Fruit fly (Drosophila melanogaster) whole organism, embryonic: ENCODE data around the gene Ldsdh1.

ENCODE experiments used
- Ada2b ChIP-seq: fragments of 200-800 bp; sonication (Bioruptor generic); IDR thresholded peaks from 2 replicates; pipeline ENCODE4 v1.3.6; 2022; ENCODE audit warnings: missing biosample characterization, missing genetic modification characterization
- Atf-2 ChIP-seq: fragments of 200-800 bp; sonication (Bioruptor generic); optimal IDR thresholded peaks from 2 replicates; lab custom pipeline; 2016; ENCODE audit warnings: missing biosample characterization, missing genetic modification characterization
- B-H1 ChIP-seq: fragments of 200-800 bp; sonication (Bioruptor generic); IDR thresholded peaks from 3 replicates; pipeline ENCODE4 v1.3.6; 2022; ENCODE audit warnings: missing biosample characterization, missing genetic modification characterization
- CG11723 ChIP-seq: fragments of 200-800 bp; sonication (Bioruptor generic); optimal IDR thresholded peaks from 2 replicates; lab custom pipeline; 2017; ENCODE audit warnings: missing biosample characterization, mild to moderate bottlenecking, missing genetic modification characterization
- CG12236 ChIP-seq: fragments of 200-800 bp; sonication (Bioruptor generic); optimal IDR thresholded peaks from 2 replicates; lab custom pipeline; 2016; ENCODE audit warnings: missing biosample characterization, missing genetic modification characterization
- CG13775 ChIP-seq: fragments of 200-800 bp; sonication (Bioruptor generic); optimal IDR thresholded peaks from 3 replicates; lab custom pipeline; 2017; ENCODE audit warnings: missing biosample characterization, mild to moderate bottlenecking, missing genetic modification characterization
- CG14441 ChIP-seq: fragments of 200-800 bp; sonication (Bioruptor generic); IDR thresholded peaks from 2 replicates; pipeline ENCODE4 v1.3.6; 2022; ENCODE audit warnings: missing biosample characterization, missing genetic modification characterization
- CG15514 ChIP-seq: fragments of 200-800 bp; sonication (Bioruptor generic); optimal IDR thresholded peaks from 3 replicates; lab custom pipeline; 2017; ENCODE audit warnings: missing biosample characterization, missing genetic modification characterization, mild to moderate bottlenecking, moderate library complexity, missing genetic modification reagents
- CG15696 ChIP-seq: fragments of 200-800 bp; sonication (Bioruptor generic); optimal IDR thresholded peaks from 2 replicates; lab custom pipeline; 2019; ENCODE audit warnings: missing biosample characterization, mild to moderate bottlenecking, missing genetic modification characterization, moderate library complexity
- CG16815 ChIP-seq: fragments of 200-800 bp; sonication (Bioruptor generic); optimal IDR thresholded peaks from 3 replicates; lab custom pipeline; 2017; ENCODE audit warnings: missing biosample characterization, mild to moderate bottlenecking, missing genetic modification characterization
- CG33213 ChIP-seq: fragments of 200-800 bp; sonication (Bioruptor generic); optimal IDR thresholded peaks from 3 replicates; lab custom pipeline; 2016; ENCODE audit warnings: missing biosample characterization, missing genetic modification characterization
- CG4404 ChIP-seq: fragments of 200-800 bp; sonication (Bioruptor generic); IDR thresholded peaks from 2 replicates; pipeline ENCODE4 v1.3.6; 2022; ENCODE audit warnings: missing biosample characterization, missing genetic modification characterization
- CG8281 ChIP-seq: fragments of 200-800 bp; sonication (Bioruptor generic); optimal IDR thresholded peaks from 2 replicates; lab custom pipeline; 2018; ENCODE audit warnings: missing biosample characterization, mild to moderate bottlenecking, missing genetic modification characterization, moderate library complexity
- CG9932 ChIP-seq: fragments of 200-800 bp; sonication (Bioruptor generic); IDR thresholded peaks from 2 replicates; pipeline ENCODE4 v1.3.6; 2022; ENCODE audit warnings: missing biosample characterization, missing genetic modification characterization
- D ChIP-seq, 2 experiments: fragments of 200-800 bp in 1 of 2; fragments of >200 bp in 1 of 2; sonication (Bioruptor generic) in 1 of 2; optimal IDR thresholded peaks; 2 replicates in 1 of 2; 3 replicates in 1 of 2; lab custom pipeline; 2017; ENCODE audit warnings: mild to moderate bottlenecking in 1 of 2, missing biosample characterization in 1 of 2, missing genetic modification characterization in 1 of 2, missing genetic modification reagents in 1 of 2
- Doc3 ChIP-seq: fragments of 200-800 bp; sonication (Bioruptor generic); IDR thresholded peaks from 3 replicates; pipeline ENCODE4 v1.3.6; 2022; ENCODE audit warnings: missing biosample characterization, missing genetic modification characterization; ENCODE audit not compliant: partially characterized antibody
- Dp ChIP-seq: fragments of 200-800 bp; sonication (Bioruptor generic); optimal IDR thresholded peaks from 2 replicates; lab custom pipeline; 2018; ENCODE audit warnings: missing biosample characterization, mild to moderate bottlenecking, missing genetic modification characterization, moderate library complexity
- Hand ChIP-seq: fragments of 200-800 bp; sonication (Bioruptor generic); optimal IDR thresholded peaks from 2 replicates; lab custom pipeline; 2017; ENCODE audit warnings: mild to moderate bottlenecking, missing biosample characterization, missing genetic modification reagents, missing genetic modification characterization
- Hr39 ChIP-seq: fragments of >200 bp; optimal IDR thresholded peaks from 2 replicates; lab custom pipeline; 2017
- Hsf ChIP-seq: fragments of 200-800 bp; sonication (Bioruptor generic); optimal IDR thresholded peaks from 3 replicates; lab custom pipeline; 2016; ENCODE audit warnings: missing biosample characterization, missing genetic modification characterization
- Meics ChIP-seq: fragments of 200-800 bp; sonication (Bioruptor generic); optimal IDR thresholded peaks from 2 replicates; lab custom pipeline; 2017; ENCODE audit warnings: missing biosample characterization, mild to moderate bottlenecking, missing genetic modification characterization
- Nf-YC ChIP-seq: fragments of 200-800 bp; optimal IDR thresholded peaks from 3 replicates; lab custom pipeline; 2019; ENCODE audit warnings: missing biosample characterization, mild to moderate bottlenecking, missing genetic modification characterization, moderate library complexity
- Ravus ChIP-seq: fragments of 200-800 bp; sonication (Bioruptor generic); IDR thresholded peaks from 2 replicates; pipeline ENCODE4 v1.3.6; 2022; ENCODE audit warnings: missing biosample characterization, missing genetic modification characterization
- Spps ChIP-seq: fragments of 200-800 bp; sonication (Bioruptor generic); optimal IDR thresholded peaks from 2 replicates; lab custom pipeline; 2018; ENCODE audit warnings: missing biosample characterization, mild to moderate bottlenecking, missing genetic modification characterization
- Ssrp ChIP-seq: fragments of 200-800 bp; sonication (Bioruptor generic); optimal IDR thresholded peaks from 2 replicates; lab custom pipeline; 2018; ENCODE audit warnings: missing biosample characterization, mild to moderate bottlenecking, missing genetic modification characterization, moderate library complexity
- Xbp1 ChIP-seq: fragments of 200-800 bp; sonication (Bioruptor generic); optimal IDR thresholded peaks from 3 replicates; lab custom pipeline; 2016; ENCODE audit warnings: missing biosample characterization, mild to moderate bottlenecking, missing genetic modification characterization
- cas ChIP-seq: fragments of 200-800 bp; sonication (Bioruptor generic); IDR thresholded peaks from 2 replicates; pipeline ENCODE4 v1.3.6; 2022; ENCODE audit warnings: missing biosample characterization, missing genetic modification characterization
- crp ChIP-seq, 2 experiments: fragments of 200-800 bp; sonication (Bioruptor generic); optimal IDR thresholded peaks; 2 replicates in 1 of 2; 3 replicates in 1 of 2; lab custom pipeline; 2017; ENCODE audit warnings: missing biosample characterization in 2 of 2, missing genetic modification characterization in 2 of 2, mild to moderate bottlenecking in 1 of 2, moderate library complexity in 1 of 2
- dati ChIP-seq: fragments of 200-800 bp; sonication (Bioruptor generic); IDR thresholded peaks from 2 replicates; pipeline ENCODE4 v1.3.6; 2022; ENCODE audit warnings: missing biosample characterization, missing genetic modification characterization
- eyg ChIP-seq: fragments of 200-800 bp; sonication (Bioruptor generic); optimal IDR thresholded peaks from 3 replicates; lab custom pipeline; 2016; ENCODE audit warnings: missing biosample characterization, missing genetic modification characterization
- fd3F ChIP-seq: fragments of 200-800 bp; sonication (Bioruptor generic); optimal IDR thresholded peaks from 2 replicates; lab custom pipeline; 2018; ENCODE audit warnings: missing biosample characterization, mild to moderate bottlenecking, missing genetic modification characterization, moderate library complexity
- gem ChIP-seq: fragments of 200-800 bp; sonication (Bioruptor generic); optimal IDR thresholded peaks from 2 replicates; lab custom pipeline; 2019; ENCODE audit warnings: missing biosample characterization, mild to moderate bottlenecking, missing genetic modification characterization, moderate library complexity
- gfzf ChIP-seq: fragments of 200-800 bp; sonication (Bioruptor generic); optimal IDR thresholded peaks from 2 replicates; lab custom pipeline; 2016; ENCODE audit warnings: missing biosample characterization, mild to moderate bottlenecking, missing genetic modification characterization, moderate library complexity
- hkb ChIP-seq, 2 experiments: fragments of 200-800 bp in 1 of 2; fragments of >200 bp in 1 of 2; sonication (Bioruptor generic) in 1 of 2; IDR thresholded peaks in 1 of 2; optimal IDR thresholded peaks in 1 of 2; 2 replicates each; pipeline versions ENCODE4 v1.3.6 to Lab custom; 2017 to 2022; ENCODE audit warnings: missing biosample characterization in 1 of 2, missing genetic modification characterization in 1 of 2
- lbe ChIP-seq: fragments of 200-800 bp; sonication (Bioruptor generic); optimal IDR thresholded peaks from 2 replicates; lab custom pipeline; 2016; ENCODE audit warnings: missing biosample characterization, mild to moderate bottlenecking, missing genetic modification characterization
- lmd ChIP-seq: fragments of 200-800 bp; sonication (Bioruptor generic); IDR thresholded peaks from 2 replicates; pipeline ENCODE4 v1.3.6; 2022; ENCODE audit warnings: missing biosample characterization, missing genetic modification characterization
- maf-S ChIP-seq: fragments of 200-800 bp; sonication (Bioruptor generic); optimal IDR thresholded peaks from 2 replicates; lab custom pipeline; 2016; ENCODE audit warnings: missing biosample characterization, missing genetic modification characterization
- nau ChIP-seq: fragments of 200-800 bp; sonication (Bioruptor generic); optimal IDR thresholded peaks from 3 replicates; lab custom pipeline; 2017; ENCODE audit warnings: missing biosample characterization, mild to moderate bottlenecking, missing genetic modification characterization, missing genetic modification reagents
- nom ChIP-seq: fragments of 200-800 bp; sonication (Bioruptor generic); optimal IDR thresholded peaks from 2 replicates; lab custom pipeline; 2017; ENCODE audit warnings: missing biosample characterization, missing genetic modification characterization, mild to moderate bottlenecking, moderate library complexity, missing genetic modification reagents
- pum ChIP-seq: fragments of 200-800 bp; sonication (Bioruptor generic); optimal IDR thresholded peaks from 2 replicates; lab custom pipeline; 2016; ENCODE audit warnings: missing biosample characterization, missing genetic modification characterization
- scrt ChIP-seq: fragments of 200-800 bp; sonication (Bioruptor generic); optimal IDR thresholded peaks from 2 replicates; lab custom pipeline; 2018; ENCODE audit warnings: missing biosample characterization, mild to moderate bottlenecking, missing genetic modification characterization, moderate library complexity
- sim ChIP-seq: fragments of 200-800 bp; sonication (Bioruptor generic); IDR thresholded peaks from 2 replicates; pipeline ENCODE4 v1.3.6; 2022; ENCODE audit warnings: missing biosample characterization, missing genetic modification characterization
- slou ChIP-seq: fragments of 200-800 bp; sonication (Bioruptor generic); optimal IDR thresholded peaks from 3 replicates; lab custom pipeline; 2016; ENCODE audit warnings: missing biosample characterization, missing genetic modification characterization
- sob ChIP-seq: fragments of 200-800 bp; sonication (Bioruptor generic); IDR thresholded peaks from 2 replicates; pipeline ENCODE4 v1.3.6; 2022; ENCODE audit warnings: missing biosample characterization, missing genetic modification characterization
- sug ChIP-seq: fragments of 200-800 bp; optimal IDR thresholded peaks from 2 replicates; lab custom pipeline; 2019; ENCODE audit warnings: missing biosample characterization, mild to moderate bottlenecking, missing genetic modification characterization, moderate library complexity
- trh ChIP-seq: fragments of 200-800 bp; sonication (Bioruptor generic); optimal IDR thresholded peaks from 2 replicates; lab custom pipeline; 2016; ENCODE audit warnings: missing biosample characterization, missing genetic modification characterization
- vvl ChIP-seq: fragments of 200-800 bp; sonication (Bioruptor generic); IDR thresholded peaks from 2 replicates; pipeline ENCODE4 v1.3.6; 2022; ENCODE audit warnings: missing biosample characterization, missing genetic modification characterization
- zfh2 ChIP-seq: fragments of 200-800 bp; sonication (Bioruptor generic); optimal IDR thresholded peaks from 2 replicates; lab custom pipeline; 2016; ENCODE audit warnings: missing biosample characterization, missing genetic modification characterization

The Ldsdh1 gene

DNA sequence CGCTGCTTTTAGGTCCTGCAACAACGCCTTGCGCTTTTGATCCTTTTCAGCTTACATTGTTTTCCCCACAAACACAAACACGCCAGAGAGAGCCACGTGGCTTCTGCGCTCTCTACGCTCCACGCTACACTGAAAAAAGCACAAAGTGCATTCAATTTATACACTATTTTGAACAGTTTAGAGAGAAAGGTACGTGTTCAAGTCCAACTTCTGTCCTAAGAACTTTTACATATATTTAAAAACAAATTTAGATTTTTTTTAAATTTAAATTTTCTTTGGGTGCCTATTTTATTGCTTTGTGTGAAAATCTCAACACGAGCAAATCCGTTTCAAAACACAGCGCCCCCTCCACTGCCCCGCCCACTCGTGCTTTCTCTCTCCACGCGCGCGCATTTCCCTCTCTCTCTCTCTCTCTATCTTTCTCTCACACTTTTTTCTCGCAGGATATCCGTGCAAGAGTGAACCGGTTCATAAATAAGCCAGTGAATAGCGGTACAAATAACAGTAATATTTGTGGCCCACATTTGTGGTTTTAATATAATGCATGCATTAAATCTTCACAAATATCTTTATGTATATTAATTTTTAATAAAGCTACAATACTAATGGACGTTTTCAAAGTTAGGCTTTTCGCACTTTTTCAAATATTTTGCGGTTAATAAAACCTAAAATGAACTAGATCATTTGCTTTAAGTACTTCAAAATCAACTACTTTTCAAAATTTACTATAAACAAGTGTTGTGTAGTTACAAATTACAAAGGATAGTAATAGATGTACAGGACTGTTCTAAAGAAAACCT lies 18.8 kb upstream of the Ldsdh1 start (continued):
- TF ChIP-seq gem (peak; percentile 89), lmd (GFP tag; lab: Robert Waterston, UW) (peak; percentile 85), Ssrp (tag; lab: Kevin White, UChicago) (peak; percentile 53), nom (peak; percentile 20), CG11723 (GFP tag; lab: Kevin White, UChicago) (peak; percentile 52), pum (peak; percentile 30), Atf-2 (GFP tag; lab: Kevin White, UChicago) (no peak), CG33213 (no peak), CG8281 (tag; lab: Kevin White, UChicago) (peak; percentile 21), scrt (GFP tag; lab: Kevin White, UChicago) (peak; percentile 86), Hsf (GFP tag; lab: Kevin White, UChicago) (peak; percentile 76), zfh2 (peak; percentile 43), crp (GFP tag; optimal IDR thresholded peaks at IDR 0.05; lab: Kevin White, UChicago) (peak in 1 of 2 experiments; percentile 11), slou (GFP tag; lab: Kevin White, UChicago) (peak; percentile 33), sim (GFP tag; lab: Robert Waterston, UW) (peak; percentile 68), lbe (peak; percentile 49), cas (GFP tag; lab: Robert Waterston, UW) (0 out of 2 replicates have a peak, but pooled peaks have one; percentile 45), CG13775 (peak; percentile 77), CG9932 (GFP tag; lab: Robert Waterston, UW) (peak; percentile 72), hkb (optimal IDR thresholded peaks at IDR 0.05; lab: Kevin White, UChicago) (no peak), hkb (GFP tag; IDR thresholded peaks at IDR 0.05; lab: Robert Waterston, UW) (peak; percentile 94), sug (tag; lab: Kevin White, UChicago) (peak; percentile 47), CG16815 (GFP tag; lab: Kevin White, UChicago) (peak; percentile 61), Hand (GFP tag; lab: Kevin White, UChicago) (peak; percentile 84), Xbp1 (peak; percentile 87), CG15514 (peak; percentile 97), Hr39 (no peak), CG12236 (GFP tag; lab: Kevin White, UChicago) (no peak), trh (no peak), fd3F (GFP tag; lab: Kevin White, UChicago) (peak; percentile 74), dati (GFP tag; lab: Robert Waterston, UW) (peak; percentile 59), Meics (GFP tag; lab: Kevin White, UChicago) (peak; percentile 88), maf-S (GFP tag; lab: Kevin White, UChicago) (peak; percentile 6), Spps (tag; lab: Kevin White, UChicago) (peak; percentile 58), Dp (GFP tag; lab: Kevin White, UChicago) (no peak), CG14441 (peak; percentile 83), gfzf (GFP tag; lab: Kevin White, UChicago) (no peak), nau (GFP tag; lab: Kevin White, UChicago) (peak; percentile 74), D (optimal IDR thresholded peaks at IDR 0.05; lab: Kevin White, UChicago) (no peak), D (GFP tag; optimal IDR thresholded peaks at IDR 0.05; lab: Kevin White, UChicago) (peak; percentile 78), vvl (GFP tag; lab: Robert Waterston, UW) (peak; percentile 92), Ada2b (peak; percentile 88), Doc3 (GFP tag; lab: Robert Waterston, UW) (no peak), CG4404 (GFP tag; lab: Robert Waterston, UW) (peak; percentile 43; the same call in 1 of the 2 replicates), CG15696 (tag; lab: Kevin White, UChicago) (peak; percentile 36), Nf-YC (peak; percentile 62), Ravus (GFP tag; lab: Robert Waterston, UW) (peak; percentile 67; the same call in 1 of the 2 replicates), B-H1 (GFP tag; lab: Robert Waterston, UW) (peak; percentile 76; the same call in 2 of the 3 replicates), eyg (GFP tag; lab: Kevin White, UChicago) (no peak), sob (GFP tag; lab: Robert Waterston, UW) (peak; percentile 89)
